Fruit fly (Drosophila melanogaster): ENCODE data around the gene CG7888.

CG7888 gene

DNA sequence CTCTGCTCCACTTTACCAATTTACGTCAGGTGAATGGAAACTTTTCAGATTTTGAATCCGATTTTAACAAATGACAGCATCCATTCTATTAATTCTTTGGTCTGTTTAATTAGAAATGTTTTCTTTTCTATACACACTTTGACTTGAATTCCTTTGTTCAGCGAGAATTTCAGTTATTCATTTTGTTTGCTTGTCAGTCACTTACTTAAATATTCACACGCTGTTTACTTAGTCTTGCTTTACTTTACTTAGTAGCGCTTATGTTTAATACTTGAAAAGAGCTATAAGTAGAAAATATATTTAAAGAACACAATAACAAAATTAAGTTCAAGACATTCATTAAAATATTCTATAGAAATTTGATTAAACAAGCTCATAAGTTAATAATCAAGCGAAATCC lies 53.6 kb downstream of the CG7888 start, which contains the start of gene CG32073 (continued):
- TF ChIP-seq CG4854 (GFP tag; optimal IDR thresholded peaks at IDR 0.05) (peak; percentile 28), CG2199 (GFP tag; IDR thresholded peaks at IDR 0.05) (no peak), ham (GFP tag; IDR thresholded peaks at IDR 0.05) (no peak), Fer3 (tag; optimal IDR thresholded peaks at IDR 0.05) (no peak), ewg (GFP tag; optimal IDR thresholded peaks at IDR 0.05) (no peak), CG18764 (GFP tag; optimal IDR thresholded peaks at IDR 0.05) (peak; percentile 75), Max (GFP tag; optimal IDR thresholded peaks at IDR 0.05) (peak; percentile 35), Dbx (GFP tag; IDR thresholded peaks at IDR 0.05) (peak; percentile 25; the same call in 1 of the 3 replicates), CG17359 (tag; optimal IDR thresholded peaks at IDR 0.05) (peak; percentile 10), CG14710 (tag; optimal IDR thresholded peaks at IDR 0.05) (peak; percentile 42), Kr (GFP tag; optimal IDR thresholded peaks at IDR 0.05) (no peak), trh (GFP tag; optimal IDR thresholded peaks at IDR 0.05) (no peak), CG1603 (tag; optimal IDR thresholded peaks at IDR 0.05) (peak; percentile 23), onecut (GFP tag; IDR thresholded peaks at IDR 0.05) (no peak), CG5953 (GFP tag; IDR thresholded peaks at IDR 0.05) (no peak), HmgD (GFP tag; optimal IDR thresholded peaks at IDR 0.05) (no peak), corto (GFP tag; optimal IDR thresholded peaks at IDR 0.05) (no peak), CG3281 (GFP tag; optimal IDR thresholded peaks at IDR 0.05) (peak; percentile 2), ATbp (GFP tag; optimal IDR thresholded peaks at IDR 0.05) (peak; percentile 51), CG6272 (GFP tag; IDR thresholded peaks at IDR 0.05) (no peak), CG7928 (GFP tag; optimal IDR thresholded peaks at IDR 0.05) (no peak), CG18262 (tag; optimal IDR thresholded peaks at IDR 0.05) (peak; percentile 43), CG16863 (GFP tag; optimal IDR thresholded peaks at IDR 0.05) (no peak), CG7556 (GFP tag; optimal IDR thresholded peaks at IDR 0.05) (peak; percentile 17), CG9609 (GFP tag; optimal IDR thresholded peaks at IDR 0.05) (no peak), unc-4 (GFP tag; IDR thresholded peaks at IDR 0.05; ENCODE audit: partially characterized antibody) (no peak), CG9932 (GFP tag; IDR thresholded peaks at IDR 0.05) (no peak), stwl (tag; optimal IDR thresholded peaks at IDR 0.05) (no peak), CG2875 (GFP tag; optimal IDR thresholded peaks at IDR 0.05) (peak; percentile 29), Sry-δ (GFP tag; optimal IDR thresholded peaks at IDR 0.05) (peak; percentile 29), CG10462 (GFP tag; optimal IDR thresholded peaks at IDR 0.05) (no peak), CG8765 (GFP tag; IDR thresholded peaks at IDR 0.05) (no peak), Sox102F (GFP tag; optimal IDR thresholded peaks at IDR 0.05) (no peak), CG5180 (GFP tag; optimal IDR thresholded peaks at IDR 0.05) (peak; percentile 42), tio (GFP tag; optimal IDR thresholded peaks at IDR 0.05) (no peak), CG6813 (GFP tag; optimal IDR thresholded peaks at IDR 0.05) (peak; percentile 55), CG17361 (GFP tag; IDR thresholded peaks at IDR 0.05) (peak; percentile 53; the same call in 2 of the 3 replicates), CG10979 (tag; optimal IDR thresholded peaks at IDR 0.05) (peak; percentile 33), Hey (tag; optimal IDR thresholded peaks at IDR 0.05) (no peak), wek (GFP tag; optimal IDR thresholded peaks at IDR 0.05) (peak; percentile 40), CG6254 (GFP tag; optimal IDR thresholded peaks at IDR 0.05) (peak; percentile 33), slp2 (GFP tag; optimal IDR thresholded peaks at IDR 0.05) (no peak), fd3F (GFP tag; optimal IDR thresholded peaks at IDR 0.05) (no peak), tll (GFP tag; optimal IDR thresholded peaks at IDR 0.05) (no peak), dmrt11E (tag; optimal IDR thresholded peaks at IDR 0.05) (no peak), D19B (GFP tag; optimal IDR thresholded peaks at IDR 0.05) (no peak), grau (tag; optimal IDR thresholded peaks at IDR 0.05) (no peak), CG11695 (GFP tag; IDR thresholded peaks at IDR 0.05) (0 out of 3 replicates have a peak, but pooled peaks have one; percentile 20), Lim3 (GFP tag; IDR thresholded peaks at IDR 0.05) (no peak), Awh (GFP tag; IDR thresholded peaks at IDR 0.05) (0 out of 2 replicates have a peak, but pooled peaks have one; percentile 16)

Measured in whole organism, embryonic.